Worm (Caenorhabditis elegans) whole organism, L1 larva: ENCODE measurements around the gene zim-1.
A peak's percentile ranks its signal among the peaks of the same experiment; 100 is the strongest.

Experiments used
- C16A3.4 ChIP-seq: fragments of 150-350 bp; optimal IDR thresholded peaks from 2 replicates; lab custom pipeline; 2014; ENCODE audit warnings: missing biosample characterization, missing genetic modification characterization
- F16B12.6 ChIP-seq: fragments of 150-350 bp; optimal IDR thresholded peaks from 2 replicates; lab custom pipeline; 2014; ENCODE audit warnings: missing biosample characterization, missing genetic modification characterization
- blmp-1 ChIP-seq: fragments of 150-350 bp; optimal IDR thresholded peaks from 2 replicates; lab custom pipeline; 2014; ENCODE audit warnings: missing biosample characterization, missing genetic modification characterization
- ceh-63 ChIP-seq: fragments of 200-800 bp; sonication (Bioruptor generic); optimal IDR thresholded peaks from 2 replicates; lab custom pipeline; 2018; ENCODE audit warnings: mild to moderate bottlenecking, missing genetic modification characterization, missing compliant biosample characterization
- ceh-88 ChIP-seq: fragments of 200-800 bp; sonication (Bioruptor generic); IDR thresholded peaks from 2 replicates; pipeline ENCODE4 v1.3.6; 2022; ENCODE audit warnings: missing genetic modification characterization, missing compliant biosample characterization
- ceh-90 ChIP-seq: sonication (generic microtip); optimal IDR thresholded peaks from 2 replicates; lab custom pipeline; 2016; ENCODE audit warnings: missing genetic modification characterization, missing compliant biosample characterization
- dpl-1 ChIP-seq, 3 experiments: fragments of 150-350 bp in 2 of 3; sonication (generic microtip) in 1 of 3; optimal IDR thresholded peaks; 2 replicates each; lab custom pipeline; 2014 to 2017; ENCODE audit warnings: missing biosample characterization in 3 of 3, missing genetic modification characterization in 3 of 3, missing genetic modification reagents in 3 of 3
- dsc-1 ChIP-seq: sonication (generic microtip); optimal IDR thresholded peaks from 2 replicates; lab custom pipeline; 2016; ENCODE audit warnings: mild to moderate bottlenecking, missing genetic modification characterization, missing compliant biosample characterization
- efl-1 ChIP-seq, 4 experiments: fragments of 150-350 bp; optimal IDR thresholded peaks in 3 of 4; peaks in 1 of 4; 1 replicate in 1 of 4; 2 replicates in 3 of 4; lab custom pipeline; 2014; ENCODE audit warnings: missing biosample characterization in 2 of 4, missing genetic modification characterization in 2 of 4, missing genetic modification reagents in 2 of 4
- elt-2 ChIP-seq: sonication (generic microtip); optimal IDR thresholded peaks from 2 replicates; lab custom pipeline; 2016; ENCODE audit warnings: missing genetic modification characterization, mild to moderate bottlenecking, inconsistent platforms, missing compliant biosample characterization, missing genetic modification reagents
- ets-5 ChIP-seq: fragments of 200-800 bp; sonication (Bioruptor generic); IDR thresholded peaks from 2 replicates; pipeline ENCODE4 v1.3.6; 2022; ENCODE audit warnings: missing genetic modification characterization, missing compliant biosample characterization
- fos-1 ChIP-seq: fragments of 150-350 bp; optimal IDR thresholded peaks from 2 replicates; lab custom pipeline; 2014; ENCODE audit warnings: missing biosample characterization, missing genetic modification characterization
- irx-1 ChIP-seq: sonication (generic microtip); optimal IDR thresholded peaks from 2 replicates; lab custom pipeline; 2016; ENCODE audit warnings: missing genetic modification characterization, missing compliant biosample characterization
- isw-1 ChIP-seq: fragments of 200-800 bp; sonication (Bioruptor generic); IDR thresholded peaks from 2 replicates; pipeline ENCODE4 v1.3.6; 2022; ENCODE audit warnings: missing genetic modification characterization, missing compliant biosample characterization
- lin-14 ChIP-seq: fragments of 200-800 bp; sonication (Bioruptor generic); optimal IDR thresholded peaks from 2 replicates; lab custom pipeline; 2018; ENCODE audit warnings: mild to moderate bottlenecking, missing genetic modification characterization, moderate library complexity, missing compliant biosample characterization
- lin-35 ChIP-seq, 2 experiments: fragments of 150-350 bp; optimal IDR thresholded peaks; 2 replicates each; lab custom pipeline; 2014; ENCODE audit warnings: missing biosample characterization in 2 of 2, missing genetic modification characterization in 2 of 2, missing genetic modification reagents in 2 of 2
- lir-3 ChIP-seq: sonication (generic microtip); optimal IDR thresholded peaks from 2 replicates; lab custom pipeline; 2016; ENCODE audit warnings: mild to moderate bottlenecking, missing genetic modification characterization, moderate library complexity, missing compliant biosample characterization; ENCODE audit not compliant: poor library complexity
- mdl-1 ChIP-seq, 2 experiments: fragments of 150-350 bp; optimal IDR thresholded peaks; 2 replicates each; lab custom pipeline; 2014 to 2017; ENCODE audit warnings: missing biosample characterization in 2 of 2, missing genetic modification characterization in 2 of 2, inconsistent platforms in 1 of 2
- mef-2 ChIP-seq: fragments of 150-350 bp; optimal IDR thresholded peaks from 2 replicates; lab custom pipeline; 2014; ENCODE audit warnings: missing biosample characterization, missing genetic modification characterization
- mep-1 ChIP-seq: fragments of 150-350 bp; optimal IDR thresholded peaks from 2 replicates; lab custom pipeline; 2014; ENCODE audit warnings: missing biosample characterization, missing genetic modification characterization
- nhr-11 ChIP-seq: fragments of 150-350 bp; optimal IDR thresholded peaks from 2 replicates; lab custom pipeline; 2014; ENCODE audit warnings: missing biosample characterization, missing genetic modification characterization
- nhr-19 ChIP-seq: fragments of 200-800 bp; sonication (Bioruptor generic); conservative IDR thresholded peaks from 2 replicates; pipeline ENCODE4 v1.3.6; 2022; ENCODE audit warnings: missing genetic modification characterization, missing compliant biosample characterization
- nhr-20 ChIP-seq: sonication (generic microtip); optimal IDR thresholded peaks from 2 replicates; lab custom pipeline; 2016; ENCODE audit warnings: mild to moderate bottlenecking, missing genetic modification characterization, missing compliant biosample characterization
- nhr-28 ChIP-seq: fragments of 150-350 bp; optimal IDR thresholded peaks from 2 replicates; lab custom pipeline; 2014; ENCODE audit warnings: missing biosample characterization, missing genetic modification characterization
- nhr-76 ChIP-seq: sonication (generic microtip); optimal IDR thresholded peaks from 2 replicates; lab custom pipeline; 2017; ENCODE audit warnings: missing biosample characterization, missing genetic modification characterization
- nhr-77 ChIP-seq: fragments of 150-350 bp; optimal IDR thresholded peaks from 2 replicates; lab custom pipeline; 2014; ENCODE audit warnings: missing biosample characterization, missing genetic modification characterization
- nhr-84 ChIP-seq: sonication (generic microtip); optimal IDR thresholded peaks from 2 replicates; lab custom pipeline; 2017; ENCODE audit warnings: missing biosample characterization, missing genetic modification characterization
- nhr-85 ChIP-seq: sonication (generic microtip); peaks from one replicate; lab custom pipeline; 2016; ENCODE audit warnings: missing genetic modification characterization, inconsistent platforms, missing compliant biosample characterization
- pag-3 ChIP-seq: sonication (generic microtip); optimal IDR thresholded peaks from 2 replicates; lab custom pipeline; 2017; ENCODE audit warnings: missing genetic modification characterization, mild to moderate bottlenecking, missing compliant biosample characterization, antibody characterized with exemption, borderline replicate concordance; ENCODE audit not compliant: insufficient read depth
- snpc-4 ChIP-seq: fragments of 150-350 bp; optimal IDR thresholded peaks from 2 replicates; lab custom pipeline; 2014; ENCODE audit warnings: missing biosample characterization, missing genetic modification characterization
- sptf-1 ChIP-seq: fragments of 150-350 bp; optimal IDR thresholded peaks from 2 replicates; lab custom pipeline; 2014; ENCODE audit warnings: missing biosample characterization, missing genetic modification characterization
- sup-37 ChIP-seq: fragments of 200-800 bp; sonication (Bioruptor generic); optimal IDR thresholded peaks from 2 replicates; lab custom pipeline; 2018; ENCODE audit warnings: mild to moderate bottlenecking, missing genetic modification characterization, missing compliant biosample characterization
- unc-30 ChIP-seq: sonication (generic microtip); optimal IDR thresholded peaks from 2 replicates; lab custom pipeline; 2017; ENCODE audit warnings: missing biosample characterization, missing genetic modification characterization
- vab-15 ChIP-seq: sonication (generic microtip); optimal IDR thresholded peaks from 2 replicates; lab custom pipeline; 2017; ENCODE audit warnings: missing genotype, mild to moderate bottlenecking, missing genetic modification characterization, missing compliant biosample characterization
- zip-4 ChIP-seq: fragments of 200-800 bp; sonication (Bioruptor generic); optimal IDR thresholded peaks from 2 replicates; lab custom pipeline; 2018; ENCODE audit warnings: mild to moderate bottlenecking, missing genetic modification characterization, moderate library complexity, missing compliant biosample characterization
- ztf-11 ChIP-seq, 2 experiments: sonication (generic microtip); optimal IDR thresholded peaks; 2 replicates each; lab custom pipeline; 2016 to 2017; ENCODE audit warnings: missing genetic modification characterization in 2 of 2, missing biosample characterization in 1 of 2, missing compliant biosample characterization in 1 of 2

Gene zim-1

ce11 chrIV:10567822-10568221 is 20.9 kb downstream of the zim-1 start:
- TF ChIP-seq blmp-1 (tag; lab: Kevin White, UChicago), result peak; percentile 8
- TF ChIP-seq ceh-63 (GFP tag; lab: Kevin White, UChicago), result no peak
- TF ChIP-seq lin-14, result peak; percentile 35

- TF ChIP-seq ceh-88 (GFP tag; lab: Robert Waterston, UW) (no peak), lin-14 (peak; percentile 13), blmp-1 (tag; lab: Kevin White, UChicago) (peak; percentile 94)
These were observed 23.2 kb downstream of the zim-1 start for ce11 chrIV:10570065-10570464.

DNA sequence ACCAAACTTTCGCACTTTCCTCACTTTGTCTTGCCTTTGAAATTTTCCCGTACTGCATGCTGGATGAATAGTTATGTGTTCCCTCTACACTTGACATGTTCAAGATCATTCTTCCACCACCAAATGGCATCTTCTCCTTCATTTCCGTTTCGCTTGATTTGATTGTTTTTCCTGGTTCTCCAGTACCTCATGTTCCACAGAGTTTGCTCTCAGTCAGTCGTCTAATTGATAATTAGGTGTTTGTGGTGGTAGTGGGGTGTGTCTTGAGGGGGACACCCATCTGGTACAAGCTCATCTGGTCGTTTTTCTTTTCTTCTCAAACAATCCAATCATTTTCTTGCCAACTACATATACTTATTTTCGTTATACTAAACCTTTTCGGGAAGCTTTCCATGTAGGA is 24.1 kb downstream of the zim-1 start:
- TF ChIP-seq nhr-19 (GFP tag; lab: Robert Waterston, UW), result no peak
- TF ChIP-seq ets-5, result no peak
- TF ChIP-seq efl-1 (optimal IDR thresholded peaks at IDR 0.05; lab: Kevin White, UChicago), result no peak
- peak in 1 of 2 experiments; percentile 81 for TF ChIP-seq efl-1 (GFP tag; optimal IDR thresholded peaks at IDR 0.05 in 1 of 2; lab: Kevin White, UChicago)
- no peak for TF ChIP-seq lin-35 (GFP tag; optimal IDR thresholded peaks at IDR 0.05; lab: Kevin White, UChicago)
- TF ChIP-seq blmp-1 (tag; lab: Kevin White, UChicago), result peak; percentile 15
- TF ChIP-seq nhr-11 (tag; lab: Kevin White, UChicago), result no peak
- TF ChIP-seq F16B12.6 (tag; lab: Kevin White, UChicago), result no peak
- TF ChIP-seq, all 84 proteins: peak for 2

- TF ChIP-seq lin-14, result peak; percentile 42
- no peak for TF ChIP-seq snpc-4 (tag; lab: Kevin White, UChicago)
These were observed 26.6 kb downstream of the zim-1 start for ce11 chrIV:10573471-10573870.

DNA sequence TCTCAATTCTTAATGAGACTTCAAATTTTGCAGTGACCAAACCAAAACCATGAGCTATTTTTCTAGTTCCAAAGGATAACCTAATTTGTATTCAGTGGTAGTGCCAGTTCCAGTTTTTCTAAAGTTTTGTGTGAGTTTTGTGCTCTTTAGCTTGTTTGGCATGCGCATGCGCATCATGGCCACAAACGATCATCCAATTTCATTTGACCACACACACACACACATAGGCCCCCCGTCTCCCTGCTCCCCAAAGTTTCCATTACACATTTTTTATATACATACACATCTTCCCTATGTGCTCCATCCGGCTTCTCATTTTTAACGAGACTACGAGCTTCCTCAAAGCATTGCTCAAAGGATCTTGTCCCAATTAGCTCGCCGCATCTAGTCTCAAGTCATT is 27.6 kb downstream of the zim-1 start:
- TF ChIP-seq lin-14 (peak; percentile 52), dsc-1 (tag; lab: Kevin White, UChicago) (peak; percentile 46), pag-3 (no peak)

DNA sequence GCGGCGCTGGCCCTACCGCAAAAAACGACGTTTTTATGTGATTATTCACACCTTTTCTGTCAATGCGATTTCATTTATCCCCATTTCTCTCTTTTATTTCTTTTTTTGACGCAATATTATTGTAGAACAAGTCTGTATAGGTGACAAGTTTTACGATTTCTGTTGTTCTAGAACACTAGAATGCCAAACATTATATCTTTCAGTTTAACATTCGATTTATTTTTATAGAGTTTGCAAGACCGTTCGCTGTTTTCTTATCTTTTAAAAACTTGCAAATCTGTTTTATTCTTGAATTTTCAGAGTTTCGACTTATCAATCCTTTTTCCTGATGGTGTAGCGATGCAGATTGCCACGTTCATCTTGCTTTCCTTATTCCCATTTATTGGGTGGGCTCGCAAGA is 29.2 kb downstream of the zim-1 start, which contains the start of gene efn-2:
TSS of gene efn-2 (plus strand) at position 301 of the 400 bp plus-strand sequence.
- TF ChIP-seq blmp-1 (tag; lab: Kevin White, UChicago) (peak; percentile 45), zip-4 (no peak)

ce11 chrIV:10576624-10577023 is 29.7 kb downstream of the zim-1 start:
- TF ChIP-seq ztf-11 (tag; optimal IDR thresholded peaks at IDR 0.05; lab: Kevin White, UChicago), result no peak
- TF ChIP-seq C16A3.4 (tag; lab: Kevin White, UChicago), result no peak
- TF ChIP-seq mep-1, result peak; percentile 14
- peak; percentile 16 for TF ChIP-seq nhr-85 (tag; lab: Kevin White, UChicago)
- TF ChIP-seq unc-30 (tag; lab: Kevin White, UChicago), result no peak
- no peak for TF ChIP-seq nhr-76 (tag; lab: Kevin White, UChicago)
- TF ChIP-seq nhr-19 (GFP tag; lab: Robert Waterston, UW), result no peak
- TF ChIP-seq blmp-1 (tag; lab: Kevin White, UChicago), result peak; percentile 54
- peak; percentile 60 for TF ChIP-seq lin-14
- TF ChIP-seq sup-37, result no peak
- TF ChIP-seq mef-2, result no peak
- TF ChIP-seq ceh-90 (tag; lab: Kevin White, UChicago), result no peak
- TF ChIP-seq, all 84 proteins: peak for 4

DNA sequence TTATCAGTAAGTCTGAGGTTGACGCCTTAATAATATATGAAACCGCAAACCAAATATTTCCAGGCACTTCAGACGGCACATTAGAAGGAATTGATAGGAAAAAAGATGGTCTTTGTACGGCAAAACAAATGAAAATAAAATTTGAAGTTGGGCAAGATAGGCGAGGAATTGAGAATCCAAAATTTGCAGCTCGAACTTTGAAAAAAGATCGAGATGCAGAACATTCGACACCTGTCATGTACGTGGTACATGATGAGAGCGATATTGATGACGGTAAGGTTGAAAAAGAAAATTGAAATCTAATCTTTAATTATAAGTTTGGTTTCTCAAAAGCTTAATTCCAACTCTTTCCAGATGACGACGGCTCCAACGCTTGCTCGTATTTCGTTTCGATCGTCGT is 30.7 kb downstream of the zim-1 start:
- peak; percentile 45 for TF ChIP-seq elt-2
- TF ChIP-seq mdl-1 (tag; optimal IDR thresholded peaks at IDR 0.05; lab: Kevin White, UChicago), result no peak

DNA sequence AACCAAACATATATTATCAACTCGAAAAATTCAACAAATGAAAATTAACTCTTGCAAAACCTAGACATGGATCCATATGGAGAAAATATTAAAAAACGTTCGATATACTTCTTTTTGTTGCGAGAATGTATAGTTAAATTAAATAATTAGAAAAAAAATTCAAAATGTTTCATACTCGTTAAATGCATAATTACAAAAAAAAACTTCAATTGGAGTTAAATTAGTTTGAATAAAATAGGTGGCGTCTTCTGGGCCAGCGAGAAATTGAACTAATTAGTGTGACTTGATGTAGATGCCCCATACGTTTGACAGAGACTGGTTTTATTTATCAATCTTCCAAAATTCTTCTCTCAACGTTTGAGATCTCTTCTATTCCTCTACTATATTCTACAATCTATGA is 31.5 kb downstream of the zim-1 start, which contains the start of gene lgc-43:
TSS of gene lgc-43 (plus strand) at position 301 of the 400 bp plus-strand sequence.
- no peak for TF ChIP-seq lin-14
- TF ChIP-seq dsc-1 (tag; lab: Kevin White, UChicago), result no peak
- no peak for TF ChIP-seq isw-1 (GFP tag; lab: Robert Waterston, UW)
- no peak for TF ChIP-seq fos-1 (tag; lab: Kevin White, UChicago)
- no peak for TF ChIP-seq irx-1 (tag; lab: Kevin White, UChicago)
- TF ChIP-seq sptf-1 (tag; lab: Kevin White, UChicago), result no peak
- no peak for TF ChIP-seq elt-2
- TF ChIP-seq nhr-20, result no peak
- TF ChIP-seq nhr-28, result no peak
- TF ChIP-seq nhr-85 (tag; lab: Kevin White, UChicago), result no peak
- TF ChIP-seq nhr-84 (tag; lab: Kevin White, UChicago), result no peak
- no peak for TF ChIP-seq dpl-1 (GFP tag; optimal IDR thresholded peaks at IDR 0.05; lab: Kevin White, UChicago)
- no peak for TF ChIP-seq nhr-77 (tag; lab: Kevin White, UChicago)
- TF ChIP-seq mep-1, result no peak
- no peak for TF ChIP-seq C16A3.4 (tag; lab: Kevin White, UChicago)
- no peak for TF ChIP-seq vab-15 (tag; lab: Kevin White, UChicago)
- TF ChIP-seq lir-3 (tag; lab: Kevin White, UChicago), result no peak
- TF ChIP-seq sup-37, result no peak
